Fruit fly (Drosophila melanogaster) whole organism, embryonic: ENCODE data around the gene wb.

Source experiments
- CG10209 ChIP-seq: fragments of 200-800 bp; sonication (Bioruptor generic); optimal IDR thresholded peaks from 3 replicates; lab custom pipeline; 2017; ENCODE audit warnings: missing biosample characterization, mild to moderate bottlenecking, missing genetic modification characterization, missing genetic modification reagents
- CG10274 ChIP-seq: fragments of 200-800 bp; sonication (Bioruptor generic); optimal IDR thresholded peaks from 3 replicates; lab custom pipeline; 2017; ENCODE audit warnings: missing biosample characterization, mild to moderate bottlenecking, missing genetic modification characterization
- CG12769 ChIP-seq: fragments of 200-800 bp; sonication (Bioruptor generic); optimal IDR thresholded peaks from 2 replicates; lab custom pipeline; 2019; ENCODE audit warnings: missing biosample characterization, mild to moderate bottlenecking, missing genetic modification characterization, moderate library complexity
- CG13123 ChIP-seq: fragments of 200-800 bp; sonication (Bioruptor generic); optimal IDR thresholded peaks from 2 replicates; lab custom pipeline; 2016; ENCODE audit warnings: missing biosample characterization, missing genetic modification characterization
- CG14710 ChIP-seq: fragments of 200-800 bp; sonication (Bioruptor generic); optimal IDR thresholded peaks from 3 replicates; lab custom pipeline; 2019; ENCODE audit warnings: missing biosample characterization, mild to moderate bottlenecking, missing genetic modification characterization, moderate library complexity
- CG15514 ChIP-seq: fragments of 200-800 bp; sonication (Bioruptor generic); optimal IDR thresholded peaks from 3 replicates; lab custom pipeline; 2017; ENCODE audit warnings: missing biosample characterization, missing genetic modification characterization, mild to moderate bottlenecking, moderate library complexity, missing genetic modification reagents
- CG1647 ChIP-seq: fragments of 200-800 bp; sonication (Bioruptor generic); optimal IDR thresholded peaks from 3 replicates; lab custom pipeline; 2016; ENCODE audit warnings: missing biosample characterization, missing genetic modification characterization
- CG17359 ChIP-seq: fragments of 200-800 bp; sonication (Bioruptor generic); optimal IDR thresholded peaks from 3 replicates; lab custom pipeline; 2018; ENCODE audit warnings: missing biosample characterization, mild to moderate bottlenecking, missing genetic modification characterization, moderate library complexity
- CG17361 ChIP-seq: fragments of 200-800 bp; sonication (Bioruptor generic); IDR thresholded peaks from 3 replicates; pipeline ENCODE4 v1.3.6; 2022; ENCODE audit warnings: missing biosample characterization, missing genetic modification characterization
- CG2202 ChIP-seq: fragments of 200-800 bp; sonication (Bioruptor generic); optimal IDR thresholded peaks from 2 replicates; lab custom pipeline; 2018; ENCODE audit warnings: missing biosample characterization, mild to moderate bottlenecking, missing genetic modification characterization
- CG30020 ChIP-seq: fragments of 200-800 bp; optimal IDR thresholded peaks from 2 replicates; lab custom pipeline; 2019; ENCODE audit warnings: missing biosample characterization, mild to moderate bottlenecking, missing genetic modification characterization, moderate library complexity
- CG31441 ChIP-seq: fragments of 200-800 bp; sonication (Bioruptor generic); IDR thresholded peaks from 2 replicates; pipeline ENCODE4 v1.3.6; 2022; ENCODE audit warnings: missing biosample characterization, missing genetic modification characterization
- CG3163 ChIP-seq: fragments of 200-800 bp; sonication (Bioruptor generic); optimal IDR thresholded peaks from 3 replicates; lab custom pipeline; 2016; ENCODE audit warnings: missing biosample characterization, missing genetic modification characterization
- CG3281 ChIP-seq: fragments of 200-800 bp; sonication (Bioruptor generic); optimal IDR thresholded peaks from 3 replicates; lab custom pipeline; 2017; ENCODE audit warnings: missing biosample characterization, mild to moderate bottlenecking, missing genetic modification characterization
- CG33557 ChIP-seq: fragments of 200-800 bp; sonication (Bioruptor generic); optimal IDR thresholded peaks from 2 replicates; lab custom pipeline; 2019; ENCODE audit warnings: missing biosample characterization, mild to moderate bottlenecking, missing genetic modification characterization, moderate library complexity
- CG34224 ChIP-seq: fragments of 200-800 bp; sonication (Bioruptor generic); IDR thresholded peaks from 3 replicates; pipeline ENCODE4 v1.3.6; 2022; ENCODE audit warnings: missing biosample characterization, missing genetic modification characterization; ENCODE audit not compliant: partially characterized antibody
- CG3847 ChIP-seq: fragments of 200-800 bp; sonication (Bioruptor generic); IDR thresholded peaks from 2 replicates; pipeline ENCODE4 v1.3.6; 2022; ENCODE audit warnings: missing biosample characterization, missing genetic modification characterization
- CG5245 ChIP-seq: fragments of 200-800 bp; sonication (Bioruptor generic); optimal IDR thresholded peaks from 3 replicates; lab custom pipeline; 2016; ENCODE audit warnings: missing biosample characterization, missing genetic modification characterization
- CG9437 ChIP-seq: fragments of 200-800 bp; sonication (Bioruptor generic); optimal IDR thresholded peaks from 2 replicates; lab custom pipeline; 2018; ENCODE audit warnings: missing biosample characterization, mild to moderate bottlenecking, missing genetic modification characterization
- HLHmδ ChIP-seq: fragments of 200-800 bp; sonication (Bioruptor generic); optimal IDR thresholded peaks from 2 replicates; lab custom pipeline; 2018; ENCODE audit warnings: missing biosample characterization, mild to moderate bottlenecking, missing genetic modification characterization, moderate library complexity
- Hand ChIP-seq: fragments of 200-800 bp; sonication (Bioruptor generic); optimal IDR thresholded peaks from 2 replicates; lab custom pipeline; 2017; ENCODE audit warnings: mild to moderate bottlenecking, missing biosample characterization, missing genetic modification reagents, missing genetic modification characterization
- HmgZ ChIP-seq: fragments of 200-800 bp; sonication (Bioruptor generic); optimal IDR thresholded peaks from 2 replicates; lab custom pipeline; 2018; ENCODE audit warnings: missing biosample characterization, mild to moderate bottlenecking, missing genetic modification characterization
- MESR4 ChIP-seq: fragments of 200-800 bp; sonication (Bioruptor generic); optimal IDR thresholded peaks from 2 replicates; lab custom pipeline; 2018; ENCODE audit warnings: missing biosample characterization, mild to moderate bottlenecking, missing genetic modification characterization, moderate library complexity
- Tbp ChIP-seq: fragments of >200 bp; optimal IDR thresholded peaks from 2 replicates; lab custom pipeline; 2018; ENCODE audit warnings: missing biosample characterization, missing genetic modification characterization
- Trl ChIP-seq, 3 experiments: fragments of >200 bp in 2 of 3; fragments of 200-800 bp in 1 of 3; sonication (Bioruptor generic) in 1 of 3; optimal IDR thresholded peaks; 2 replicates in 1 of 3; 3 replicates in 2 of 3; lab custom pipeline; 2016 to 2017; ENCODE audit warnings: missing biosample characterization in 1 of 3, missing genetic modification characterization in 1 of 3
- Usf ChIP-seq: fragments of 200-800 bp; sonication (Bioruptor generic); optimal IDR thresholded peaks from 2 replicates; lab custom pipeline; 2017; ENCODE audit warnings: missing genotype, missing biosample characterization, missing genetic modification characterization
- abd-A ChIP-seq: fragments of 200-800 bp; sonication (Bioruptor generic); optimal IDR thresholded peaks from 3 replicates; lab custom pipeline; 2019; ENCODE audit warnings: missing biosample characterization, mild to moderate bottlenecking, missing genetic modification characterization, moderate library complexity
- ato ChIP-seq: fragments of 200-800 bp; sonication (Bioruptor generic); IDR thresholded peaks from 2 replicates; pipeline ENCODE4 v1.3.6; 2022; ENCODE audit warnings: missing biosample characterization, missing genetic modification characterization; ENCODE audit not compliant: partially characterized antibody
- az2 ChIP-seq: fragments of 200-800 bp; sonication (Bioruptor generic); optimal IDR thresholded peaks from 3 replicates; lab custom pipeline; 2016; ENCODE audit warnings: missing biosample characterization, missing genetic modification characterization
- bigmax ChIP-seq: fragments of 200-800 bp; sonication (Bioruptor generic); optimal IDR thresholded peaks from 2 replicates; lab custom pipeline; 2018; ENCODE audit warnings: missing biosample characterization, mild to moderate bottlenecking, missing genetic modification characterization
- cad ChIP-seq: fragments of >200 bp; optimal IDR thresholded peaks from 2 replicates; lab custom pipeline; 2017; ENCODE audit warnings: missing biosample characterization, missing genetic modification characterization
- dmrt11E ChIP-seq: fragments of 200-800 bp; sonication (Bioruptor generic); optimal IDR thresholded peaks from 3 replicates; lab custom pipeline; 2018; ENCODE audit warnings: missing biosample characterization, mild to moderate bottlenecking, missing genetic modification characterization, moderate library complexity
- dpn ChIP-seq, 2 experiments: fragments of 200-800 bp; sonication (Bioruptor generic); optimal IDR thresholded peaks; 3 replicates each; lab custom pipeline; 2016; ENCODE audit warnings: missing biosample characterization in 2 of 2, missing genetic modification characterization in 2 of 2
- exex ChIP-seq: fragments of 200-800 bp; sonication (Bioruptor generic); optimal IDR thresholded peaks from 4 replicates; lab custom pipeline; 2018; ENCODE audit warnings: missing biosample characterization, mild to moderate bottlenecking, missing genetic modification characterization, moderate library complexity
- ftz-f1 ChIP-seq: fragments of 200-800 bp; sonication (Bioruptor generic); optimal IDR thresholded peaks from 2 replicates; lab custom pipeline; 2016; ENCODE audit warnings: missing biosample characterization, missing genetic modification characterization
- fu2 ChIP-seq: fragments of 200-800 bp; sonication (Bioruptor generic); optimal IDR thresholded peaks from 2 replicates; lab custom pipeline; 2016; ENCODE audit warnings: missing biosample characterization, missing genetic modification characterization
- gcm2 ChIP-seq: fragments of 200-800 bp; sonication (Bioruptor generic); optimal IDR thresholded peaks from 2 replicates; lab custom pipeline; 2016; ENCODE audit warnings: missing biosample characterization, missing genetic modification characterization
- lola ChIP-seq, 3 experiments: fragments of >200 bp in 2 of 3; fragments of 200-800 bp in 1 of 3; sonication (Bioruptor generic) in 1 of 3; optimal IDR thresholded peaks; 2 replicates each; lab custom pipeline; 2017 to 2019; ENCODE audit warnings: missing biosample characterization in 3 of 3, missing genetic modification characterization in 3 of 3, mild to moderate bottlenecking in 1 of 3, moderate library complexity in 1 of 3
- pho ChIP-seq: fragments of 200-800 bp; sonication (Bioruptor generic); optimal IDR thresholded peaks from 2 replicates; lab custom pipeline; 2016; ENCODE audit warnings: missing biosample characterization, missing genetic modification characterization
- row ChIP-seq: fragments of 200-800 bp; sonication (Bioruptor generic); IDR thresholded peaks from 3 replicates; pipeline ENCODE4 v1.3.6; 2022; ENCODE audit warnings: missing biosample characterization, missing genetic modification characterization
- schlank ChIP-seq: fragments of 200-800 bp; sonication (Bioruptor generic); optimal IDR thresholded peaks from 2 replicates; lab custom pipeline; 2018; ENCODE audit warnings: missing biosample characterization, mild to moderate bottlenecking, missing genetic modification characterization
- seq ChIP-seq: fragments of 200-800 bp; sonication (Bioruptor generic); IDR thresholded peaks from 2 replicates; pipeline ENCODE4 v1.3.6; 2022; ENCODE audit warnings: missing biosample characterization, missing genetic modification characterization
- sob ChIP-seq: fragments of 200-800 bp; sonication (Bioruptor generic); IDR thresholded peaks from 2 replicates; pipeline ENCODE4 v1.3.6; 2022; ENCODE audit warnings: missing biosample characterization, missing genetic modification characterization
- twi ChIP-seq: fragments of 200-800 bp; optimal IDR thresholded peaks from 2 replicates; lab custom pipeline; 2019; ENCODE audit warnings: missing biosample characterization, mild to moderate bottlenecking, missing genetic modification characterization, moderate library complexity
- vnd ChIP-seq: fragments of 200-800 bp; sonication (Bioruptor generic); IDR thresholded peaks from 3 replicates; pipeline ENCODE4 v1.3.6; 2022; ENCODE audit warnings: missing biosample characterization, missing genetic modification characterization; ENCODE audit not compliant: partially characterized antibody
- wek ChIP-seq: fragments of 200-800 bp; sonication (Bioruptor generic); optimal IDR thresholded peaks from 3 replicates; lab custom pipeline; 2018; ENCODE audit warnings: missing biosample characterization, mild to moderate bottlenecking, missing genetic modification characterization, moderate library complexity
- yki ChIP-seq: fragments of >200 bp; optimal IDR thresholded peaks from 3 replicates; lab custom pipeline; 2018
- zf30C ChIP-seq: fragments of 200-800 bp; sonication (Bioruptor generic); optimal IDR thresholded peaks from 3 replicates; lab custom pipeline; 2018; ENCODE audit warnings: missing biosample characterization, mild to moderate bottlenecking, missing genetic modification characterization

Gene wb

dm6 chr2L:14233896-14234626 is 28.8 kb upstream of the wb start, which contains the start of gene Dyrk2 (continued):
- TF ChIP-seq Hand (GFP tag; lab: Kevin White, UChicago) (no peak), CG13123 (no peak), CG15514 (GFP tag; lab: Kevin White, UChicago) (peak; percentile 15), CG31441 (GFP tag; lab: Robert Waterston, UW) (peak; percentile 56; the same call in 1 of the 2 replicates), CG10209 (GFP tag; lab: Kevin White, UChicago) (peak; percentile 42), exex (tag; lab: Kevin White, UChicago) (no peak), CG3281 (GFP tag; lab: Kevin White, UChicago) (peak; percentile 54), MESR4 (GFP tag; lab: Kevin White, UChicago) (peak; percentile 8), CG30020 (peak; percentile 2), Trl (optimal IDR thresholded peaks at IDR 0.05; lab: Kevin White, UChicago) (peak in 1 of 2 experiments; percentile 68), Trl (GFP tag; optimal IDR thresholded peaks at IDR 0.05; lab: Kevin White, UChicago) (peak; percentile 16), CG1647 (GFP tag; lab: Kevin White, UChicago) (no peak), schlank (tag; lab: Kevin White, UChicago) (no peak), seq (GFP tag; lab: Robert Waterston, UW) (peak; percentile 59), Tbp (GFP tag; lab: Kevin White, UChicago) (peak; percentile 80), bigmax (GFP tag; lab: Kevin White, UChicago) (peak; percentile 41), ato (GFP tag; lab: Robert Waterston, UW) (0 out of 2 replicates have a peak, but pooled peaks have one; percentile 49), HLHmδ (GFP tag; lab: Kevin White, UChicago) (peak; percentile 84), dmrt11E (tag; lab: Kevin White, UChicago) (peak; percentile 32), row (GFP tag; lab: Robert Waterston, UW) (peak; percentile 93), CG14710 (tag; lab: Kevin White, UChicago) (peak; percentile 42), gcm2 (GFP tag; lab: Kevin White, UChicago) (peak; percentile 39), CG3163 (GFP tag; lab: Kevin White, UChicago) (peak; percentile 35), Usf (GFP tag; lab: Kevin White, UChicago) (no peak), twi (tag; lab: Kevin White, UChicago) (peak; percentile 28), pho (GFP tag; lab: Kevin White, UChicago) (peak; percentile 5), CG34224 (GFP tag; lab: Robert Waterston, UW) (peak; percentile 20; the same call in 1 of the 3 replicates), wek (GFP tag; lab: Kevin White, UChicago) (peak; percentile 40), abd-A (peak; percentile 45), vnd (GFP tag; lab: Robert Waterston, UW) (no peak), CG2202 (tag; lab: Kevin White, UChicago) (no peak), HmgZ (tag; lab: Kevin White, UChicago) (peak; percentile 45), CG33557 (GFP tag; lab: Kevin White, UChicago) (peak; percentile 14), fu2 (GFP tag; lab: Kevin White, UChicago) (no peak), CG5245 (GFP tag; lab: Kevin White, UChicago) (peak; percentile 5), dpn (GFP tag; optimal IDR thresholded peaks at IDR 0.05; lab: Kevin White, UChicago) (peak; percentile 4 to 32), CG17359 (tag; lab: Kevin White, UChicago) (peak; percentile 42), CG12769 (tag; lab: Kevin White, UChicago) (peak; percentile 55), CG17361 (GFP tag; lab: Robert Waterston, UW) (peak; percentile 82; the same call in 2 of the 3 replicates), ftz-f1 (GFP tag; lab: Kevin White, UChicago) (peak; percentile 14), CG3847 (GFP tag; lab: Robert Waterston, UW) (no peak), CG9437 (GFP tag; lab: Kevin White, UChicago) (peak; percentile 60), cad (GFP tag; lab: Kevin White, UChicago) (no peak), CG10274 (GFP tag; lab: Kevin White, UChicago) (peak; percentile 15), sob (GFP tag; lab: Robert Waterston, UW) (peak; percentile 65), zf30C (GFP tag; lab: Kevin White, UChicago) (peak; percentile 21), az2 (peak; percentile 43), lola (GFP tag; optimal IDR thresholded peaks at IDR 0.05; lab: Kevin White, UChicago) (peak in 1 of 3 experiments; percentile 55), yki (lab: Kevin White, UChicago) (no peak)
